Worm (Caenorhabditis elegans) whole organism, young adult: ENCODE data around the gene F37C12.10.

Experiments
- F37B4.10 ChIP-seq: fragments of 200-800 bp; sonication (Bioruptor generic); IDR thresholded peaks from 2 replicates; pipeline ENCODE4 v1.3.6; 2022; ENCODE audit warnings: missing genetic modification characterization, missing compliant biosample characterization
- Y53F4B.3 ChIP-seq: fragments of 200-800 bp; sonication (Bioruptor generic); IDR thresholded peaks from 2 replicates; pipeline ENCODE4 v1.3.6; 2022; ENCODE audit warnings: missing genetic modification reagents, missing genetic modification characterization, missing compliant biosample characterization
- pha-4 ChIP-seq: fragments of 150-350 bp; sonication (generic microtip); optimal IDR thresholded peaks from 2 replicates; lab custom pipeline; 2014; ENCODE audit warnings: missing biosample characterization, missing genetic modification reagents, missing genetic modification characterization
- rpc-1 ChIP-seq, 2 experiments: fragments of 150-350 bp in 1 of 2; sonication (generic microtip) in 1 of 2; optimal IDR thresholded peaks; 2 replicates each; lab custom pipeline; 2014 to 2018; ENCODE audit warnings: missing biosample characterization in 1 of 2, missing genetic modification characterization in 1 of 2, missing genetic modification reagents in 1 of 2, missing genotype in 1 of 2
- sdz-38 ChIP-seq: sonication (generic microtip); optimal IDR thresholded peaks from 2 replicates; lab custom pipeline; 2016; ENCODE audit warnings: missing genotype, missing genetic modification characterization, missing compliant biosample characterization

DNA sequence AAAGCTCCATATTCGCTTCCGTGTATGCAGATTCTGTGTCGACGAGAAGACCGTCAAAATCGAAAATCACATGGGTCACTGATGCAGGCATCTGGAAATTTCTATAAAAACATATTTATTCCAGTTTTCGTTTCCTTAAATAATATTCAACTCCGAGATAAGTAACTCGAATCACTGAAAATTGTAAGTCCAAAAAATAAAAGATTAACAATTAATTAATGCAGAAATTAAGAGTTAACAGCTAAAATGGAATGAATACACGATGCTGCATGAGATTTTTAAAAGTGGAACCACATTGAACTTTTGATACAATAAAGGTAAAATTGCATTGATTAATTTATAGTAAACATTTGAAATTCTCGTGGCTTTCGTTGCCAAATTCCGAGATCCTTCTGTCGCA, 42.7 kb upstream of the F37C12.10 start, which contains the start of gene R151.10:
- TF ChIP-seq sdz-38 (no peak), F37B4.10 (GFP tag; lab: Robert Waterston, UW) (no peak), rpc-1 (optimal IDR thresholded peaks at IDR 0.05; lab: Kevin White, UChicago) (no peak), rpc-1 (tag; optimal IDR thresholded peaks at IDR 0.05; lab: Kevin White, UChicago) (no peak), Y53F4B.3 (no peak), pha-4 (tag; lab: Kevin White, UChicago) (no peak)
